Worm (Caenorhabditis elegans) whole organism, mixed stage, embryonic: ENCODE measurements around the gene pals-29.

ENCODE experiments used
- M03D4.4 ChIP-seq: sonication (generic microtip); optimal IDR thresholded peaks from 2 replicates; lab custom pipeline; 2017; ENCODE audit warnings: mild to moderate bottlenecking, missing genetic modification characterization, missing compliant biosample characterization
- bed-3 ChIP-seq: fragments of 200-800 bp; sonication (Bioruptor generic); optimal IDR thresholded peaks from 3 replicates; lab custom pipeline; 2018; ENCODE audit warnings: mild to moderate bottlenecking, missing genetic modification characterization, moderate library complexity, missing compliant biosample characterization
- blmp-1 ChIP-seq: fragments of 150-350 bp; optimal IDR thresholded peaks from 2 replicates; lab custom pipeline; 2014; ENCODE audit warnings: missing biosample characterization, missing genetic modification characterization
- ceh-39 ChIP-seq: fragments of 150-350 bp; optimal IDR thresholded peaks from 2 replicates; lab custom pipeline; 2014; ENCODE audit warnings: missing biosample characterization, missing genetic modification characterization
- ceh-43 ChIP-seq: fragments of 200-800 bp; sonication (Bioruptor generic); optimal IDR thresholded peaks from 2 replicates; lab custom pipeline; 2018; ENCODE audit warnings: mild to moderate bottlenecking, missing genetic modification characterization, moderate library complexity, missing compliant biosample characterization
- ceh-83 ChIP-seq: fragments of 200-800 bp; sonication (Bioruptor generic); optimal IDR thresholded peaks from 2 replicates; lab custom pipeline; 2018; ENCODE audit warnings: mild to moderate bottlenecking, missing genetic modification characterization, missing compliant biosample characterization
- ces-1 ChIP-seq: fragments of 150-350 bp; optimal IDR thresholded peaks from 2 replicates; lab custom pipeline; 2014; ENCODE audit warnings: missing biosample characterization, missing genetic modification reagents, missing genetic modification characterization
- cnd-1 ChIP-seq: fragments of 200-800 bp; sonication (Bioruptor generic); optimal IDR thresholded peaks from 2 replicates; lab custom pipeline; 2018; ENCODE audit warnings: mild to moderate bottlenecking, missing genetic modification characterization, missing compliant biosample characterization
- drap-1 ChIP-seq: fragments of 200-800 bp; sonication (Bioruptor generic); optimal IDR thresholded peaks from 3 replicates; lab custom pipeline; 2018; ENCODE audit warnings: mild to moderate bottlenecking, missing genetic modification characterization, missing compliant biosample characterization
- elt-1 ChIP-seq: sonication (generic microtip); optimal IDR thresholded peaks from 2 replicates; lab custom pipeline; 2017; ENCODE audit warnings: missing genetic modification characterization, mild to moderate bottlenecking, missing compliant biosample characterization, antibody characterized with exemption, moderate library complexity, borderline replicate concordance; ENCODE audit not compliant: insufficient read depth
- elt-3 ChIP-seq: fragments of 150-350 bp; optimal IDR thresholded peaks from 2 replicates; lab custom pipeline; 2014; ENCODE audit warnings: missing biosample characterization, missing genetic modification characterization
- flh-1 ChIP-seq: fragments of 200-800 bp; sonication (Bioruptor generic); optimal IDR thresholded peaks from 2 replicates; lab custom pipeline; 2018; ENCODE audit warnings: mild to moderate bottlenecking, missing genetic modification characterization, moderate library complexity, missing compliant biosample characterization
- ham-2 ChIP-seq: fragments of 200-800 bp; sonication (Bioruptor generic); optimal IDR thresholded peaks from 2 replicates; lab custom pipeline; 2018; ENCODE audit warnings: mild to moderate bottlenecking, missing genetic modification characterization, missing compliant biosample characterization
- hlh-1 ChIP-seq: fragments of 150-350 bp; optimal IDR thresholded peaks from 2 replicates; lab custom pipeline; 2014; ENCODE audit warnings: missing biosample characterization, missing genetic modification reagents, missing genetic modification characterization
- lin-13 ChIP-seq: fragments of 150-350 bp; optimal IDR thresholded peaks from 2 replicates; lab custom pipeline; 2014; ENCODE audit warnings: missing biosample characterization, missing genetic modification characterization
- lin-32 ChIP-seq: fragments of 200-800 bp; sonication (Bioruptor generic); optimal IDR thresholded peaks from 2 replicates; lab custom pipeline; 2018; ENCODE audit warnings: mild to moderate bottlenecking, missing genetic modification characterization, missing compliant biosample characterization
- lsy-2 ChIP-seq: fragments of 150-350 bp; optimal IDR thresholded peaks from 2 replicates; lab custom pipeline; 2014; ENCODE audit warnings: missing biosample characterization, missing genetic modification characterization
- mab-5 ChIP-seq: fragments of 150-350 bp; optimal IDR thresholded peaks from 2 replicates; lab custom pipeline; 2014; ENCODE audit warnings: missing biosample characterization, missing genetic modification characterization
- mep-1 ChIP-seq: fragments of 150-350 bp; optimal IDR thresholded peaks from 2 replicates; lab custom pipeline; 2017; ENCODE audit warnings: missing biosample characterization, missing genetic modification reagents, missing genetic modification characterization, inconsistent platforms
- mls-2 ChIP-seq: sonication (generic microtip); optimal IDR thresholded peaks from 2 replicates; lab custom pipeline; 2016; ENCODE audit warnings: mild to moderate bottlenecking, missing genetic modification characterization, moderate library complexity, missing compliant biosample characterization
- nhr-12 ChIP-seq: fragments of 150-350 bp; optimal IDR thresholded peaks from 2 replicates; lab custom pipeline; 2014; ENCODE audit warnings: missing biosample characterization, missing genetic modification characterization
- nhr-2 ChIP-seq: fragments of 150-350 bp; optimal IDR thresholded peaks from 2 replicates; lab custom pipeline; 2014; ENCODE audit warnings: missing biosample characterization, missing genetic modification characterization
- nhr-237 ChIP-seq: fragments of 150-350 bp; optimal IDR thresholded peaks from 2 replicates; lab custom pipeline; 2014; ENCODE audit warnings: missing biosample characterization, missing genetic modification characterization
- nhr-28 ChIP-seq: fragments of 150-350 bp; optimal IDR thresholded peaks from 2 replicates; lab custom pipeline; 2014; ENCODE audit warnings: missing biosample characterization, missing genetic modification characterization
- pha-4 ChIP-seq: fragments of 150-350 bp; optimal IDR thresholded peaks from 2 replicates; lab custom pipeline; 2018; ENCODE audit warnings: missing biosample characterization, missing genetic modification reagents, missing genetic modification characterization
- sem-2 ChIP-seq: fragments of 200-800 bp; sonication (Bioruptor generic); optimal IDR thresholded peaks from 2 replicates; lab custom pipeline; 2018; ENCODE audit warnings: mild to moderate bottlenecking, missing genetic modification characterization, missing compliant biosample characterization
- snpc-4 ChIP-seq: fragments of 150-350 bp; optimal IDR thresholded peaks from 2 replicates; lab custom pipeline; 2014; ENCODE audit warnings: missing biosample characterization, missing genetic modification characterization
- sptf-1 ChIP-seq: sonication (generic microtip); optimal IDR thresholded peaks from 2 replicates; lab custom pipeline; 2017; ENCODE audit warnings: mild to moderate bottlenecking, missing genetic modification characterization, moderate library complexity, missing compliant biosample characterization
- tbx-8 ChIP-seq: fragments of 200-800 bp; sonication (Bioruptor generic); optimal IDR thresholded peaks from 2 replicates; lab custom pipeline; 2018; ENCODE audit warnings: mild to moderate bottlenecking, missing genetic modification characterization, moderate library complexity, missing compliant biosample characterization
- unc-120 ChIP-seq: sonication (generic microtip); optimal IDR thresholded peaks from 2 replicates; lab custom pipeline; 2017; ENCODE audit warnings: missing genetic modification characterization, missing compliant biosample characterization; ENCODE audit not compliant: poor library complexity, severe bottlenecking
- unc-39 ChIP-seq: fragments of 150-350 bp; optimal IDR thresholded peaks from 2 replicates; lab custom pipeline; 2014; ENCODE audit warnings: missing biosample characterization, missing genetic modification characterization
- unc-62 ChIP-seq: fragments of 150-350 bp; optimal IDR thresholded peaks from 2 replicates; lab custom pipeline; 2014; ENCODE audit warnings: missing biosample characterization, missing genetic modification reagents, missing genetic modification characterization
- zip-8 ChIP-seq: fragments of 150-350 bp; optimal IDR thresholded peaks from 2 replicates; lab custom pipeline; 2014; ENCODE audit warnings: missing biosample characterization, missing genetic modification characterization
- ztf-11 ChIP-seq: fragments of 150-350 bp; optimal IDR thresholded peaks from 2 replicates; lab custom pipeline; 2014; ENCODE audit warnings: missing biosample characterization, missing genetic modification characterization

pals-29 gene

DNA sequence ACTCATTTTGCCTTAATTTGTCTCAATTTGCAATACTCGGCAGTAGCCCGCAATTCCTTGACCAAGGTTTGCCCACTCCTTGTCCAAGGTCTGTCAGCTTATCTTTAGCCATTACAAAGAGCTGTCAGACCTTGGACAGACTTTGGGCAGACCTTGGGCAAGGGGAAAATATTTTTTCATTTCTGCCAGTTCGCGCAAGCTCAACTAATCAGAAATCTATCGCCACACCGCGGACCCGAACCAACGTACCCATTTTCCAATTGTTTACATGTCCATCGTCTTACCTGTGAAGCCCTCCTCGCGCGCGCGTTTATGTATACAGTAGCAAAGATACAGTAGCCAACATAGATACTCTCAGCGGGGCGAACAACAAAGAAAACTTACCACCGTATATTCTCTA is 27.3 kb downstream of the pals-29 start:
- TF ChIP-seq unc-39 (tag; lab: Kevin White, UChicago) (no peak), nhr-2 (tag; lab: Kevin White, UChicago) (no peak), unc-62 (GFP tag; lab: Kevin White, UChicago) (no peak), ceh-83 (no peak), pha-4 (no peak), zip-8 (tag; lab: Kevin White, UChicago) (no peak), elt-1 (tag; lab: Kevin White, UChicago) (no peak), flh-1 (GFP tag; lab: Kevin White, UChicago) (no peak), ceh-43 (no peak), nhr-28 (no peak), lsy-2 (no peak), lin-13 (tag; lab: Kevin White, UChicago) (no peak), mab-5 (tag; lab: Kevin White, UChicago) (no peak), nhr-237 (tag; lab: Kevin White, UChicago) (no peak), bed-3 (GFP tag; lab: Kevin White, UChicago) (no peak), ceh-39 (tag; lab: Kevin White, UChicago) (no peak)

DNA sequence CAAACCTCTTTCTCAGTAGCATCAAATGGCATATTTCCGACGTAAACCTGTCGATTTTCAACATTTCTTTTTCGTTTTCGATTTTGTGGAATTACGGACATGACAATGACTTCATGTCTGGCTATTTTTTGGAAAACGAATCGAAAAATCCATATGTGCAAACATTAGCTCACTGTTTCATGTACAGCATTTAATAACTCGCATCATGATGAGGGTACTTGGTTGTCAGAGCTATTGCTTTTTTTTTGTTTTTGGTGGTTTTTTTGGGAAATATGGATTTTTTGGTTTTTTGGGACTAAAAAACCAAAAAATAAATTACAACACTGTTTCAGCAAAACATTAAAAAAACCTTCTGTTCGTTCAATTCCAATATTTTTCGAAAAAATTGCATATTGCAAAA is 30.0 kb downstream of the pals-29 start, which contains the start of gene Y57G11A.5:
Gene Y57G11A.5 (minus strand): TSS at position 101 of the 400 bp plus-strand sequence.
- TF ChIP-seq ham-2 (no peak), unc-62 (GFP tag; lab: Kevin White, UChicago) (no peak), mls-2 (tag; lab: Kevin White, UChicago) (no peak), nhr-237 (tag; lab: Kevin White, UChicago) (no peak), nhr-2 (tag; lab: Kevin White, UChicago) (no peak), sptf-1 (tag; lab: Kevin White, UChicago) (no peak), lin-32 (GFP tag; lab: Kevin White, UChicago) (no peak), snpc-4 (no peak), drap-1 (GFP tag; lab: Kevin White, UChicago) (no peak), tbx-8 (GFP tag; lab: Kevin White, UChicago) (no peak)

DNA sequence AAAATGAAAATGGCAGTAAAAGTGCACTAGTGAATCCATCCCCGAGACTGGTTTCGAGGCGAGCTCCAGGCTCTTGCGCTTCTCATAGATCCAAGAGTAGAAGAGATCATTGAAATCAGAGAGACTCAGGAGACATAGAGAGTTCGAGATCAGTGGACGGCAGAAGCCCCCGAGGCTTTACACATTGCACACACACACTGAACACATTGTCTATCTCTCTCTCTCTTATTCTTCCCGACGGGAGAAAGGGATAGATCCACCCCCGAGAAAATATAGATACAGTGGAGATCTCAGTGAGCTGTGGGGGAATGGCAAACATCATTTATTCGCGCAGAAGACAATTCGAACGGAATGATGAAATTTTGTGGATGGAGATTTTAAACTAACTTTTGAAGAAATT is 35.4 kb downstream of the pals-29 start:
- TF ChIP-seq snpc-4 (no peak), hlh-1 (tag; lab: Kevin White, UChicago) (peak; percentile 71), nhr-28 (no peak), unc-62 (GFP tag; lab: Kevin White, UChicago) (peak; percentile 36), flh-1 (GFP tag; lab: Kevin White, UChicago) (no peak)

DNA sequence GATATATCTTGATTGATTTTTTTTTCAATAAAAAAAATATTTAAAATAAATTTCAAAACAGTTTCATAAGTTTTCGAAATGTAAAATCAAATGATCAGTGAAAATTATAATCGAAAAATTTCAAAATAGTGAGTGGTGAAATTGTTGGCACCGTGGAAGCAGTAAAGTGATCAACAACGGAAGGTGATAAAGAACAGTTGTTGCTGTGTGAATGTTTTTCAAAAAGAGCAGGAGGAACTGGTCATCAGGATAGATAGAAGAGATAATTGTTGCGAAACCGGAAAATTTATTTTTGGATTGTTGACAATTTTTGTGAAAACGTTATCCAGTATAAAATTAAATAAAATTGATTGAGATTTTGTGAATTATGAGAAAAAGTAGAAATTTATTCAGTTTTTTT is 36.4 kb downstream of the pals-29 start:
- TF ChIP-seq sem-2 (GFP tag; lab: Kevin White, UChicago) (no peak), nhr-12 (tag; lab: Kevin White, UChicago) (no peak), hlh-1 (tag; lab: Kevin White, UChicago) (peak; percentile 54)

DNA sequence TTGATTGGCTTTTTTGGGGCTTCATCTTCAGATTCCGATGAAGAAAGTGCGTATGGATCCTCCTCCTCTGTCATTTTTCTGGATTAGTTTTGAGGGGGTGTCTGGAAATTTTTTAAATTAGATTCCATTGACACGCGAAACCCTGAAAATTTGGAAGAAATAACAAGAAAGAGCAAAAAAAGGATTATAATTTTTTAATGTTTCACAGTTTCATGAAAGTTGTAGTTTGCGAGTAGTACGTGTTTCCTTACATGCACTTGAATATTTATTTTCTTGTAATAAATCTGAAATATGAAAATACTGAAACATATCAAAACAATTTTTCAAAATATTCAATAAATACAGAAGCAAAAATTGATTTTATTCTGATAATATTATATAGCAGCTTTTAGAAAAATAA is 37.4 kb downstream of the pals-29 start, which contains the start of gene tag-273:
Gene tag-273 (minus strand): TSS at position 101 of the 400 bp plus-strand sequence.
- TF ChIP-seq nhr-12 (tag; lab: Kevin White, UChicago) (no peak), lin-32 (GFP tag; lab: Kevin White, UChicago) (no peak), mls-2 (tag; lab: Kevin White, UChicago) (no peak), cnd-1 (tag; lab: Kevin White, UChicago) (no peak), bed-3 (GFP tag; lab: Kevin White, UChicago) (no peak), M03D4.4 (tag; lab: Kevin White, UChicago) (no peak), unc-62 (GFP tag; lab: Kevin White, UChicago) (no peak)

DNA sequence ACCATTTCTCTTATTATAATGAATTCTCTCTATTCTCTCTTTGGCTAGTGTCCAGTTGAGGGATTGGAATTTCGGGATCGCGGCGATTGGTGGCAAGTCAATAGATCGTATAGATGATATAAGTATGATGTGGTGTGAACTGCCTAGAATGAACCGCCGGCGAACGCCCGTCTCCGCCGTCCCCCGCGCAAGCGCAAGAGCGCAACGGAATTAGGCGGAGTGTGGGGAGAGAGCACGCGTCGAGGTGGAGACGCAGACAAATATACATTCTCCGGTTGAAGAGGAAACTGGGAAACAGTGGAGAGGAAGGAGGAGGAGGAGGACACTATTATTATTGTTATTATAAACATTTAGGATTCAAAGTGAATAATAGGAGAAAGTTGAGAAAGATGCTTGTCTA is 45.9 kb downstream of the pals-29 start:
- TF ChIP-seq nhr-237 (tag; lab: Kevin White, UChicago) (no peak), lin-13 (tag; lab: Kevin White, UChicago) (no peak), ces-1 (GFP tag; lab: Kevin White, UChicago) (peak; percentile 29), ham-2 (peak; percentile 96), elt-3 (tag; lab: Kevin White, UChicago) (no peak), mep-1 (no peak), bed-3 (GFP tag; lab: Kevin White, UChicago) (no peak), ceh-43 (no peak), snpc-4 (no peak), unc-120 (peak; percentile 17), pha-4 (peak; percentile 23), lsy-2 (no peak), sem-2 (GFP tag; lab: Kevin White, UChicago) (no peak), nhr-12 (tag; lab: Kevin White, UChicago) (no peak), cnd-1 (tag; lab: Kevin White, UChicago) (no peak), mab-5 (tag; lab: Kevin White, UChicago) (no peak), sptf-1 (tag; lab: Kevin White, UChicago) (peak; percentile 43), M03D4.4 (tag; lab: Kevin White, UChicago) (no peak), nhr-28 (no peak), zip-8 (tag; lab: Kevin White, UChicago) (no peak), elt-1 (tag; lab: Kevin White, UChicago) (no peak), ztf-11 (tag; lab: Kevin White, UChicago) (no peak), nhr-2 (tag; lab: Kevin White, UChicago) (no peak), hlh-1 (tag; lab: Kevin White, UChicago) (no peak), flh-1 (GFP tag; lab: Kevin White, UChicago) (no peak), drap-1 (GFP tag; lab: Kevin White, UChicago) (no peak), ceh-39 (tag; lab: Kevin White, UChicago) (no peak), blmp-1 (peak; percentile 36), ceh-83 (no peak), lin-32 (GFP tag; lab: Kevin White, UChicago) (no peak), unc-62 (GFP tag; lab: Kevin White, UChicago) (no peak), unc-39 (tag; lab: Kevin White, UChicago) (no peak)
